Fruit fly (Drosophila melanogaster) whole organism, embryonic: ENCODE results near the gene Traf-like.

Source experiments
- CG1024 ChIP-seq: fragments of 200-800 bp; sonication (Bioruptor generic); IDR thresholded peaks from 2 replicates; pipeline ENCODE4 v1.3.6; 2022; ENCODE audit warnings: missing biosample characterization, missing genetic modification characterization
- CG12236 ChIP-seq: fragments of 200-800 bp; sonication (Bioruptor generic); optimal IDR thresholded peaks from 2 replicates; lab custom pipeline; 2016; ENCODE audit warnings: missing biosample characterization, missing genetic modification characterization
- CG12769 ChIP-seq: fragments of 200-800 bp; sonication (Bioruptor generic); optimal IDR thresholded peaks from 2 replicates; lab custom pipeline; 2019; ENCODE audit warnings: missing biosample characterization, mild to moderate bottlenecking, missing genetic modification characterization, moderate library complexity
- CG13296 ChIP-seq: fragments of 200-800 bp; sonication (Bioruptor generic); optimal IDR thresholded peaks from 3 replicates; lab custom pipeline; 2018; ENCODE audit warnings: missing biosample characterization, mild to moderate bottlenecking, missing genetic modification characterization
- CG14860 ChIP-seq: fragments of 200-800 bp; sonication (Bioruptor generic); IDR thresholded peaks from 3 replicates; pipeline ENCODE4 v1.3.6; 2022; ENCODE audit warnings: missing biosample characterization, missing genetic modification characterization; ENCODE audit not compliant: partially characterized antibody
- CG15073 ChIP-seq: fragments of 200-800 bp; sonication (Bioruptor generic); optimal IDR thresholded peaks from 2 replicates; lab custom pipeline; 2016; ENCODE audit warnings: missing biosample characterization, missing genetic modification characterization
- CG2120 ChIP-seq: fragments of 200-800 bp; sonication (Bioruptor generic); optimal IDR thresholded peaks from 3 replicates; lab custom pipeline; 2016; ENCODE audit warnings: missing biosample characterization, missing genetic modification characterization
- CG2712 ChIP-seq: fragments of 200-800 bp; optimal IDR thresholded peaks from 3 replicates; lab custom pipeline; 2019; ENCODE audit warnings: missing biosample characterization, mild to moderate bottlenecking, missing genetic modification characterization, moderate library complexity
- CG31388 ChIP-seq: fragments of 200-800 bp; sonication (Bioruptor generic); optimal IDR thresholded peaks from 2 replicates; lab custom pipeline; 2016; ENCODE audit warnings: missing biosample characterization, missing genetic modification characterization
- CG7839 ChIP-seq: fragments of 200-800 bp; sonication (Bioruptor generic); optimal IDR thresholded peaks from 3 replicates; lab custom pipeline; 2018; ENCODE audit warnings: missing biosample characterization, mild to moderate bottlenecking, missing genetic modification characterization, moderate library complexity
- CG8388 ChIP-seq: fragments of 200-800 bp; sonication (Bioruptor generic); optimal IDR thresholded peaks from 2 replicates; lab custom pipeline; 2019; ENCODE audit warnings: missing biosample characterization, mild to moderate bottlenecking, missing genetic modification characterization, moderate library complexity
- CG8478 ChIP-seq: fragments of >200 bp; optimal IDR thresholded peaks from 2 replicates; lab custom pipeline; 2018
- CG9797 ChIP-seq: fragments of 200-800 bp; sonication (Bioruptor generic); optimal IDR thresholded peaks from 3 replicates; lab custom pipeline; 2018; ENCODE audit warnings: missing biosample characterization, mild to moderate bottlenecking, missing genetic modification characterization
- CrebB ChIP-seq: fragments of 200-800 bp; sonication (Bioruptor generic); optimal IDR thresholded peaks from 3 replicates; lab custom pipeline; 2018; ENCODE audit warnings: missing biosample characterization, mild to moderate bottlenecking, missing genetic modification characterization
- D ChIP-seq, 2 experiments: fragments of 200-800 bp in 1 of 2; fragments of >200 bp in 1 of 2; sonication (Bioruptor generic) in 1 of 2; optimal IDR thresholded peaks; 2 replicates in 1 of 2; 3 replicates in 1 of 2; lab custom pipeline; 2017; ENCODE audit warnings: mild to moderate bottlenecking in 1 of 2, missing biosample characterization in 1 of 2, missing genetic modification characterization in 1 of 2, missing genetic modification reagents in 1 of 2
- Dek ChIP-seq: fragments of 200-800 bp; sonication (Bioruptor generic); optimal IDR thresholded peaks from 3 replicates; lab custom pipeline; 2019; ENCODE audit warnings: missing biosample characterization, mild to moderate bottlenecking, missing genetic modification characterization, moderate library complexity
- E2f2 ChIP-seq: fragments of 200-800 bp; sonication (Bioruptor generic); IDR thresholded peaks from 2 replicates; pipeline ENCODE4 v1.3.6; 2022; ENCODE audit warnings: missing biosample characterization, missing genetic modification characterization
- Ets97D ChIP-seq: fragments of 200-800 bp; sonication (Bioruptor generic); optimal IDR thresholded peaks from 3 replicates; lab custom pipeline; 2016; ENCODE audit warnings: missing biosample characterization, missing genetic modification characterization
- Fer2 ChIP-seq: fragments of 200-800 bp; sonication (Bioruptor generic); optimal IDR thresholded peaks from 2 replicates; lab custom pipeline; 2018; ENCODE audit warnings: missing biosample characterization, mild to moderate bottlenecking, missing genetic modification characterization, moderate library complexity
- HHEX ChIP-seq: fragments of 200-800 bp; sonication (Bioruptor generic); optimal IDR thresholded peaks from 3 replicates; lab custom pipeline; 2017; ENCODE audit warnings: missing biosample characterization, mild to moderate bottlenecking, missing genetic modification characterization, missing genetic modification reagents
- HmgZ ChIP-seq: fragments of 200-800 bp; sonication (Bioruptor generic); optimal IDR thresholded peaks from 2 replicates; lab custom pipeline; 2018; ENCODE audit warnings: missing biosample characterization, mild to moderate bottlenecking, missing genetic modification characterization
- Hsf ChIP-seq: fragments of 200-800 bp; sonication (Bioruptor generic); optimal IDR thresholded peaks from 3 replicates; lab custom pipeline; 2016; ENCODE audit warnings: missing biosample characterization, missing genetic modification characterization
- Lpt ChIP-seq: fragments of >200 bp; optimal IDR thresholded peaks from 2 replicates; lab custom pipeline; 2018; ENCODE audit warnings: missing biosample characterization, missing genetic modification characterization
- Nf-YC ChIP-seq: fragments of 200-800 bp; optimal IDR thresholded peaks from 3 replicates; lab custom pipeline; 2019; ENCODE audit warnings: missing biosample characterization, mild to moderate bottlenecking, missing genetic modification characterization, moderate library complexity
- Spps ChIP-seq: fragments of 200-800 bp; sonication (Bioruptor generic); optimal IDR thresholded peaks from 2 replicates; lab custom pipeline; 2018; ENCODE audit warnings: missing biosample characterization, mild to moderate bottlenecking, missing genetic modification characterization
- YL-1 ChIP-seq: fragments of 200-800 bp; sonication (Bioruptor generic); optimal IDR thresholded peaks from 3 replicates; lab custom pipeline; 2017; ENCODE audit warnings: missing biosample characterization, mild to moderate bottlenecking, missing genetic modification characterization
- bigmax ChIP-seq: fragments of 200-800 bp; sonication (Bioruptor generic); optimal IDR thresholded peaks from 2 replicates; lab custom pipeline; 2018; ENCODE audit warnings: missing biosample characterization, mild to moderate bottlenecking, missing genetic modification characterization
- crol ChIP-seq: fragments of 200-800 bp; sonication (Bioruptor generic); IDR thresholded peaks from 2 replicates; pipeline ENCODE4 v1.3.6; 2022; ENCODE audit warnings: missing biosample characterization, missing genetic modification characterization
- dati ChIP-seq: fragments of 200-800 bp; sonication (Bioruptor generic); IDR thresholded peaks from 2 replicates; pipeline ENCODE4 v1.3.6; 2022; ENCODE audit warnings: missing biosample characterization, missing genetic modification characterization
- ftz-f1 ChIP-seq: fragments of 200-800 bp; sonication (Bioruptor generic); optimal IDR thresholded peaks from 2 replicates; lab custom pipeline; 2016; ENCODE audit warnings: missing biosample characterization, missing genetic modification characterization
- gcm2 ChIP-seq: fragments of 200-800 bp; sonication (Bioruptor generic); optimal IDR thresholded peaks from 2 replicates; lab custom pipeline; 2016; ENCODE audit warnings: missing biosample characterization, missing genetic modification characterization
- h ChIP-seq: fragments of >200 bp; optimal IDR thresholded peaks from 2 replicates; lab custom pipeline; 2017
- ken ChIP-seq: fragments of 200-800 bp; sonication (Bioruptor generic); IDR thresholded peaks from 3 replicates; pipeline ENCODE4 v1.3.6; 2022; ENCODE audit warnings: missing biosample characterization, missing genetic modification characterization
- lbe ChIP-seq: fragments of 200-800 bp; sonication (Bioruptor generic); optimal IDR thresholded peaks from 2 replicates; lab custom pipeline; 2016; ENCODE audit warnings: missing biosample characterization, mild to moderate bottlenecking, missing genetic modification characterization
- lov ChIP-seq, 2 experiments: fragments of 200-800 bp in 1 of 2; fragments of >200 bp in 1 of 2; sonication (Bioruptor generic) in 1 of 2; IDR thresholded peaks in 1 of 2; optimal IDR thresholded peaks in 1 of 2; 2 replicates in 1 of 2; 3 replicates in 1 of 2; pipeline versions ENCODE4 v1.3.6 to Lab custom; 2017 to 2022; ENCODE audit warnings: missing biosample characterization in 1 of 2, missing genetic modification characterization in 1 of 2
- row ChIP-seq: fragments of 200-800 bp; sonication (Bioruptor generic); IDR thresholded peaks from 3 replicates; pipeline ENCODE4 v1.3.6; 2022; ENCODE audit warnings: missing biosample characterization, missing genetic modification characterization
- schlank ChIP-seq: fragments of 200-800 bp; sonication (Bioruptor generic); optimal IDR thresholded peaks from 2 replicates; lab custom pipeline; 2018; ENCODE audit warnings: missing biosample characterization, mild to moderate bottlenecking, missing genetic modification characterization
- sim ChIP-seq: fragments of 200-800 bp; sonication (Bioruptor generic); IDR thresholded peaks from 2 replicates; pipeline ENCODE4 v1.3.6; 2022; ENCODE audit warnings: missing biosample characterization, missing genetic modification characterization
- unc-4 ChIP-seq: fragments of 200-800 bp; sonication (Bioruptor generic); IDR thresholded peaks from 2 replicates; pipeline ENCODE4 v1.3.6; 2022; ENCODE audit warnings: missing biosample characterization, missing genetic modification characterization; ENCODE audit not compliant: partially characterized antibody
- usp ChIP-seq: fragments of >200 bp; optimal IDR thresholded peaks from 2 replicates; lab custom pipeline; 2017; ENCODE audit warnings: missing biosample characterization, missing genetic modification characterization
- zen2 ChIP-seq: fragments of 200-800 bp; sonication (Bioruptor generic); IDR thresholded peaks from 3 replicates; pipeline ENCODE4 v1.3.6; 2022; ENCODE audit warnings: missing biosample characterization, missing genetic modification characterization; ENCODE audit not compliant: partially characterized antibody

The Traf-like gene

dm6 chrX:16446769-16447168 lies 31.9 kb downstream of the Traf-like start, which contains the start of gene eIF2alpha (continued):
- TF ChIP-seq sim (GFP tag; lab: Robert Waterston, UW) (no peak), CG7839 (tag; lab: Kevin White, UChicago) (no peak), Fer2 (tag; lab: Kevin White, UChicago) (no peak), bigmax (GFP tag; lab: Kevin White, UChicago) (no peak), CG31388 (no peak), schlank (tag; lab: Kevin White, UChicago) (no peak), crol (GFP tag; lab: Robert Waterston, UW) (no peak), ftz-f1 (peak; percentile 69), CG2712 (tag; lab: Kevin White, UChicago) (peak; percentile 9), CG12236 (no peak), CG12769 (tag; lab: Kevin White, UChicago) (no peak), Spps (tag; lab: Kevin White, UChicago) (no peak), CG8478 (lab: Kevin White, UChicago) (no peak), CrebB (tag; lab: Kevin White, UChicago) (no peak), dati (GFP tag; lab: Robert Waterston, UW) (no peak), zen2 (GFP tag; lab: Robert Waterston, UW) (no peak; the same call in 2 of the 3 replicates), usp (GFP tag; lab: Kevin White, UChicago) (no peak), Lpt (GFP tag; lab: Kevin White, UChicago) (no peak), h (lab: Kevin White, UChicago) (no peak), CG8388 (GFP tag; lab: Kevin White, UChicago) (no peak), Dek (tag; lab: Kevin White, UChicago) (no peak), CG1024 (GFP tag; lab: Robert Waterston, UW) (no peak), E2f2 (peak; percentile 90), CG15073 (no peak), HmgZ (tag; lab: Kevin White, UChicago) (peak; percentile 64), Hsf (GFP tag; lab: Kevin White, UChicago) (no peak), Nf-YC (no peak), YL-1 (peak; percentile 56), Ets97D (GFP tag; lab: Kevin White, UChicago) (peak; percentile 60), CG2120 (GFP tag; lab: Kevin White, UChicago) (peak; percentile 8), ken (no peak), lbe (GFP tag; lab: Kevin White, UChicago) (no peak), CG14860 (GFP tag; lab: Robert Waterston, UW) (peak; percentile 52; the same call in 1 of the 3 replicates), HHEX (GFP tag; lab: Kevin White, UChicago) (no peak), lov (optimal IDR thresholded peaks at IDR 0.05; lab: Kevin White, UChicago) (no peak), lov (GFP tag; IDR thresholded peaks at IDR 0.05; lab: Robert Waterston, UW) (no peak), D (optimal IDR thresholded peaks at IDR 0.05; lab: Kevin White, UChicago) (no peak), D (GFP tag; optimal IDR thresholded peaks at IDR 0.05; lab: Kevin White, UChicago) (no peak), gcm2 (GFP tag; lab: Kevin White, UChicago) (no peak), row (peak; percentile 15; the same call in 1 of the 3 replicates), unc-4 (GFP tag; lab: Robert Waterston, UW) (peak; percentile 83), CG13296 (no peak), CG9797 (GFP tag; lab: Kevin White, UChicago) (peak; percentile 85)
- TF ChIP-seq, all 482 proteins: peak for 83
